Worm (Caenorhabditis elegans): Measurements from ENCODE around the gene Y71G10AR.4.
A peak's percentile ranks its signal among the peaks of the same experiment; 100 is the strongest.

The Y71G10AR.4 gene

ce11 chrIV:2177545-2177944 lies 21.3 kb upstream of the Y71G10AR.4 start, which contains the start of gene hrpu-2:
TSS of gene hrpu-2 (plus strand) at chrIV:2177896.
- peak; percentile 73 for TF ChIP-seq hlh-11 (tag; optimal IDR thresholded peaks at IDR 0.05)
- TF ChIP-seq aha-1 (tag): no peak
- no peak for TF ChIP-seq zip-11 (GFP tag; IDR thresholded peaks at IDR 0.05)
- no peak for TF ChIP-seq mxl-3 (GFP tag; optimal IDR thresholded peaks at IDR 0.05)
- no peak for TF ChIP-seq pqm-1 (tag; optimal IDR thresholded peaks at IDR 0.05)
- no peak for TF ChIP-seq ceh-82 (tag; optimal IDR thresholded peaks at IDR 0.05)
- TF ChIP-seq lin-15B (tag; optimal IDR thresholded peaks at IDR 0.05): no peak
- TF ChIP-seq F44E2.7 (GFP tag; IDR thresholded peaks at IDR 0.05): no peak
- TF ChIP-seq Y75B8A.6 (GFP tag; IDR thresholded peaks at IDR 0.05): no peak
- TF ChIP-seq tag-97 (GFP tag; IDR thresholded peaks at IDR 0.05): no peak
- peak; percentile 11 for TF ChIP-seq nhr-6 (tag; optimal IDR thresholded peaks at IDR 0.05)
- TF ChIP-seq cey-2 (tag; optimal IDR thresholded peaks at IDR 0.05; ENCODE audit: borderline replicate concordance, insufficient read depth): no peak
- no peak for TF ChIP-seq daf-19 (GFP tag; conservative IDR thresholded peaks at IDR 0.05)
- no peak for TF ChIP-seq lin-39 (tag; optimal IDR thresholded peaks at IDR 0.05)
- TF ChIP-seq nhr-111 (GFP tag; optimal IDR thresholded peaks at IDR 0.05): no peak
- TF ChIP-seq mes-2 (tag; optimal IDR thresholded peaks at IDR 0.05; ENCODE audit: poor library complexity, severe bottlenecking): peak; percentile 92
- peak; percentile 9 for TF ChIP-seq nhr-77 (tag; optimal IDR thresholded peaks at IDR 0.05)
- peak; percentile 58 for TF ChIP-seq jun-1 (tag; optimal IDR thresholded peaks at IDR 0.05)
- TF ChIP-seq gei-8 (GFP tag; optimal IDR thresholded peaks at IDR 0.05): no peak
- TF ChIP-seq madf-5 (GFP tag; IDR thresholded peaks at IDR 0.05): no peak
- peak; percentile 56; the same call in 1 of the 2 replicates for TF ChIP-seq nhr-42 (GFP tag; IDR thresholded peaks at IDR 0.05)
- no peak for TF ChIP-seq ceh-62 (tag; optimal IDR thresholded peaks at IDR 0.05)
- TF ChIP-seq daf-16 (GFP tag; optimal IDR thresholded peaks at IDR 0.05): peak in 1 of 2 experiments; percentile 33
- TF ChIP-seq daf-16 (tag; optimal IDR thresholded peaks at IDR 0.05): peak; percentile 29
- TF ChIP-seq zfp-2 (tag; optimal IDR thresholded peaks at IDR 0.05): no peak
- TF ChIP-seq dve-1 (tag; optimal IDR thresholded peaks at IDR 0.05; ENCODE audit: insufficient read depth): peak; percentile 82
- peak; percentile 64; the same call in 1 of the 2 replicates for TF ChIP-seq ceh-20 (GFP tag; IDR thresholded peaks at IDR 0.05)
- no peak for TF ChIP-seq F26F4.8 (GFP tag; conservative IDR thresholded peaks at IDR 0.05)
- no peak for TF ChIP-seq R02D3.7 (tag; optimal IDR thresholded peaks at IDR 0.05)
- TF ChIP-seq nhr-25 (tag; optimal IDR thresholded peaks at IDR 0.05; ENCODE audit: borderline replicate concordance, insufficient read depth): no peak
- 0 out of 2 replicates have a peak, but pooled peaks have one; percentile 18 for TF ChIP-seq lin-29 (GFP tag; IDR thresholded peaks at IDR 0.05)
- peak in 1 of 2 experiments; percentile 63 for TF ChIP-seq hif-1 (tag; optimal IDR thresholded peaks at IDR 0.05)
- TF ChIP-seq zip-2 (tag; optimal IDR thresholded peaks at IDR 0.05): no peak
- no peak for TF ChIP-seq snpc-1.2 (GFP tag; IDR thresholded peaks at IDR 0.05)
- peak; percentile 98 for TF ChIP-seq dpl-1 (GFP tag; optimal IDR thresholded peaks at IDR 0.05)
- TF ChIP-seq snpc-4 (tag; optimal IDR thresholded peaks at IDR 0.05): no peak
- TF ChIP-seq unc-39 (tag; optimal IDR thresholded peaks at IDR 0.05): no peak
- TF ChIP-seq Y48G9A.11 (GFP tag; IDR thresholded peaks at IDR 0.05): peak; percentile 42; the same call in 1 of the 2 replicates
- TF ChIP-seq hmg-1.1 (GFP tag; IDR thresholded peaks at IDR 0.05): peak; percentile 78
- peak; percentile 67; the same call in 1 of the 2 replicates for TF ChIP-seq dmd-9 (GFP tag; IDR thresholded peaks at IDR 0.05)
- TF ChIP-seq nhr-28 (tag; optimal IDR thresholded peaks at IDR 0.05): peak; percentile 49
- no peak for TF ChIP-seq nhr-76 (tag; optimal IDR thresholded peaks at IDR 0.05)
- TF ChIP-seq nhr-237 (tag; optimal IDR thresholded peaks at IDR 0.05): no peak
- no peak for TF ChIP-seq unc-62 (GFP tag; optimal IDR thresholded peaks at IDR 0.05 in 1 of 2)
- TF ChIP-seq unc-62 (tag; optimal IDR thresholded peaks at IDR 0.05): no peak
- no peak for TF ChIP-seq attf-4 (tag; optimal IDR thresholded peaks at IDR 0.05)
- no peak for TF ChIP-seq ces-1 (GFP tag; optimal IDR thresholded peaks at IDR 0.05)
- TF ChIP-seq dmd-8 (GFP tag; IDR thresholded peaks at IDR 0.05): no peak
- TF ChIP-seq Y105C5A.15 (GFP tag; IDR thresholded peaks at IDR 0.05): no peak
- TF ChIP-seq F49E8.2 (tag; optimal IDR thresholded peaks at IDR 0.05; ENCODE audit: borderline replicate concordance): peak; percentile 49
- peak; percentile 83 for TF ChIP-seq mep-1 (tag; optimal IDR thresholded peaks at IDR 0.05)
- no peak for TF ChIP-seq egl-27 (tag; optimal IDR thresholded peaks at IDR 0.05)
- TF ChIP-seq ama-1 (optimal IDR thresholded peaks at IDR 0.05): no peak
